Worm (Caenorhabditis elegans): Measurements from ENCODE around the gene R08C7.8.

R08C7.8 gene

DNA sequence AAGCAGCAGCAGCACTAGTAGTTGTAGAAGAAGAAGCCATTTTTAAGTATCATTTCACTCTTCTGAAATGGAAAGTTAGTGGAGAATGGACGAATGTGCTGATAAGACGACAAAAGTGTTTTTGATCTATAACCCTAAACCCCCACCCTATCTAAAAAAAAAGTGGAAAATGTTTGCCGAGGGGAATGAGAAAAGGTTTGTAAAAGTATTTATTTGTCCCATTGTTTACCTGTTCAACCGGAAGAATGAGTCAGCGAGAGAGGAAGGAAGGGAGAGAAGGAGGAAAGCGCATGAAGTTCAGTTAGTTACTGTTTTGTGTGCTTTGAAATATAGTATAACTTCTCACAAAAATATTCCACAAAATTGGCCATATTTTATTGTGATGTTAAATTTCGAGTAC lies 37.2 kb downstream of the R08C7.8 start:
- TF ChIP-seq sdz-38 (tag; optimal IDR thresholded peaks at IDR 0.05) (no peak), nhr-80 (tag; optimal IDR thresholded peaks at IDR 0.05) (peak; percentile 25), attf-6 (GFP tag; IDR thresholded peaks at IDR 0.05) (no peak)

DNA sequence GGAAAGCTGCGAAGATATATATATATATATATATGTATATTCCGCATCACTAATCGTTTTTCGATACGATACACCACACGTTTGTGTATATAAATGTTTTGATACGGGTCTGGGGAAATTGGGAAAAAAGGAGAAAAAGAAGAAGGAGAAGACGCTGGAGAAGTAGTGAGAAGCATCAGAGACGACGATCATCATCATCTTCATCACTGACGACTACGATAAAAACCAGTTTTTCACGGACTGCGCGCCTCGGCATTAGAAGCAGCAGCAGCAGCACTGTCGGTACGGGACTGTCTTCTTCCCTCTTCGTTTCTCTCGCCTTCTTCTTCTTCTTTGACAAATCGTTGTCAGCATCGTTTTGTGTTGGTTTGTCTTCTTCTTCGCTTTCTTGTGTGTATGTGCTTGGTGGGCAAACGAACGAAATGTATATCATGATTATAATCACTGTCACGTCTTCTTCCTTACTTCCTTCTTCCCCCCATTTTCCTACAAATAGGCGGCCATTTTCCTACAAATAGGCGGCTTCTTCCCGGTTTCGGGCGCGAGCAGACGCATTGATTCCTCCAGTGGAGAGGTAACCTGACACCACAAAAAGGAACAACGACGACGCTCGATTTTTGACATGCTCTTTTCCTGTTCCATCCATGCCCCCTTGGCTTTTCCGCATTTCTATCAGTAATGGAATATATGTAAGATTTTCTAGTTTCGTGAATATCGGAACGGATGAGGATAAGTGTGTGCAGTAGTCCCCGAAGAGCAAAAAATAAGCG lies 38.1 kb downstream of the R08C7.8 start:
- TF ChIP-seq ztf-22 (GFP tag; optimal IDR thresholded peaks at IDR 0.05) (no peak), madf-3 (GFP tag; IDR thresholded peaks at IDR 0.05) (0 out of 2 replicates have a peak, but pooled peaks have one; percentile 8), unc-62 (GFP tag; optimal IDR thresholded peaks at IDR 0.05) (no peak), lin-26 (GFP tag; IDR thresholded peaks at IDR 0.05) (0 out of 2 replicates have a peak, but pooled peaks have one; percentile 11), egrh-3 (GFP tag; IDR thresholded peaks at IDR 0.05) (peak; percentile 25; the same call in 1 of the 2 replicates), mel-28 (tag; optimal IDR thresholded peaks at IDR 0.05; ENCODE audit: borderline replicate concordance) (no peak), dpl-1 (GFP tag; optimal IDR thresholded peaks at IDR 0.05) (no peak), dox-1 (GFP tag; IDR thresholded peaks at IDR 0.05) (no peak), athp-1 (tag; optimal IDR thresholded peaks at IDR 0.05) (no peak), B0019.2 (GFP tag; conservative IDR thresholded peaks at IDR 0.05) (no peak), lir-1 (GFP tag; conservative IDR thresholded peaks at IDR 0.05) (no peak), F33H1.4 (GFP tag; IDR thresholded peaks at IDR 0.05) (no peak), ztf-3 (GFP tag; optimal IDR thresholded peaks at IDR 0.05) (no peak), let-607 (tag; optimal IDR thresholded peaks at IDR 0.05) (no peak), Y56A3A.18 (GFP tag; IDR thresholded peaks at IDR 0.05) (no peak), madf-8 (GFP tag; conservative IDR thresholded peaks at IDR 0.05) (no peak), akir-1 (GFP tag; optimal IDR thresholded peaks at IDR 0.05) (no peak), cebp-1 (GFP tag; IDR thresholded peaks at IDR 0.05) (no peak), cebp-1 (tag; optimal IDR thresholded peaks at IDR 0.05) (no peak), somi-1 (GFP tag; optimal IDR thresholded peaks at IDR 0.05) (peak; percentile 2), him-1 (tag; optimal IDR thresholded peaks at IDR 0.05) (no peak)

DNA sequence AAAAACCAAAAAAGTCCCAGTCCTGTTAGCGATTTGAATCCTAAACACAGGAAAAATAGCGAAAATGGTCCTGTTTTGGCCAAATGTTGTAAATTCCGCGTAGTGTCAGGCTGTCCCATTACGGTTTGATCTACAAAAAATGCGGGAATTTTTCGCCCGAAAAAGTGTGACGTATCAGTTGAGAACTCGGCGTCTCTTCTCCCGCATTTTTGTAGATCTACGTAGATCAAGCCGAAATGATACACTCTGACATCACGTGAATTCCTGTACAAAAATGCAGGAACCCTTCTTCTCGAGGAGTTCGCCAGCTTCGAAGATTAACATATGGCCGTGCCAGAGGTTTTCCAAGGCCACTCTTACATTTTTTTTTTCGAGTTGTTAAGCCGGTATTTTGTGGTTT lies 38.8 kb downstream of the R08C7.8 start:
- TF ChIP-seq nhr-90 (tag; optimal IDR thresholded peaks at IDR 0.05) (no peak), ztf-25 (GFP tag; IDR thresholded peaks at IDR 0.05) (no peak), bed-2 (GFP tag; IDR thresholded peaks at IDR 0.05) (no peak)

DNA sequence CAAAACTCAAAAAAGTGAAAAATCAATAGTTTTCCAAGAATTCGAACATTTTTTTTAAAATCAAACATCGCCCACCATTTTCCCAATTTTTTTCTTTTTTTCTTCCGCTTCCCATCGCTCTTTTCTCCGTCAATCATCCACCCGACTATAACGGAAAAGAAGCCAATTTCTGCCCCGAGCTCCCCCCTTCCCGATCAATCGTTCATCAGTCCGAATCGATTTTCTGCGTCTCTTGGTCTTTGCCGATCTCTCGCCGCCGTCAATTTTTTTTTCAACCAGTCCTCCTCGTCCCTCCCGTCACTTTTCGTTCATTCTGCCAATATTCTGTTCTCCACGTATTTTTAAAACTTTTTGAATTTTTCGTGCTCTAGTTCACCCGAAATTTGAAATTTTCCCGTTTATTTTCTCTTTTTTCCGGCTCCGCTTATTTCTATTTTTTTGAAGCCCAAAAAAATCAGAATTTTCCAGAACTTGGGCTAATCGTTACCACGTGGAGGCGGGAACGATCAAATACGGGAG lies 40.3 kb downstream of the R08C7.8 start, which contains the start of gene ell-1:
ell-1 (plus strand) TSS at position 469 of the 519 bp plus-strand sequence.
- no peak for TF ChIP-seq pha-4 (tag; optimal IDR thresholded peaks at IDR 0.05)
- peak; percentile 61; the same call in 1 of the 2 replicates for TF ChIP-seq zfh-2 (GFP tag; conservative IDR thresholded peaks at IDR 0.05)
- peak; percentile 36 for TF ChIP-seq attf-5 (GFP tag; optimal IDR thresholded peaks at IDR 0.05)
- TF ChIP-seq nhr-80 (tag; optimal IDR thresholded peaks at IDR 0.05): peak; percentile 96
- TF ChIP-seq madf-8 (GFP tag; conservative IDR thresholded peaks at IDR 0.05): no peak
- peak in 1 of 2 experiments; percentile 51 for TF ChIP-seq let-607 (tag; optimal IDR thresholded peaks at IDR 0.05)
- peak; percentile 29; the same call in 1 of the 2 replicates for TF ChIP-seq hmg-1.2 (GFP tag; IDR thresholded peaks at IDR 0.05)

ce11 chrIV:4393488-4393887 lies 40.9 kb downstream of the R08C7.8 start:
- TF ChIP-seq nhr-27 (tag; optimal IDR thresholded peaks at IDR 0.05) (no peak), ama-1 (optimal IDR thresholded peaks at IDR 0.05) (no peak), ama-1 (GFP tag; optimal IDR thresholded peaks at IDR 0.05) (no peak), F49E8.2 (tag; optimal IDR thresholded peaks at IDR 0.05; ENCODE audit: insufficient read depth) (peak; percentile 54), snpc-1.3 (tag; optimal IDR thresholded peaks at IDR 0.05; ENCODE audit: insufficient read depth) (peak; percentile 37), F33H1.4 (GFP tag; IDR thresholded peaks at IDR 0.05) (peak; percentile 94), zim-3 (tag; optimal IDR thresholded peaks at IDR 0.05) (no peak), ekl-4 (GFP tag; IDR thresholded peaks at IDR 0.05) (peak; percentile 60; the same call in 1 of the 2 replicates), nfya-2 (GFP tag; IDR thresholded peaks at IDR 0.05) (no peak), let-526 (GFP tag; IDR thresholded peaks at IDR 0.05) (no peak), mes-4 (tag; optimal IDR thresholded peaks at IDR 0.05) (no peak), mxl-1 (tag; optimal IDR thresholded peaks at IDR 0.05) (no peak), ztf-22 (GFP tag; optimal IDR thresholded peaks at IDR 0.05) (no peak)

Data from whole organism, young adult.